Fruit fly (Drosophila melanogaster) whole organism, embryonic: ENCODE measurements around the gene CG31867.

ENCODE experiments used
- Asciz ChIP-seq: fragments of 200-800 bp; sonication (Bioruptor generic); optimal IDR thresholded peaks from 2 replicates; lab custom pipeline; 2017; ENCODE audit warnings: missing biosample characterization, mild to moderate bottlenecking, missing genetic modification characterization, missing genetic modification reagents
- CG10431 ChIP-seq: fragments of 200-800 bp; sonication (Bioruptor generic); optimal IDR thresholded peaks from 3 replicates; lab custom pipeline; 2018; ENCODE audit warnings: missing biosample characterization, mild to moderate bottlenecking, missing genetic modification characterization
- CG10543 ChIP-seq: fragments of 200-800 bp; sonication (Bioruptor generic); optimal IDR thresholded peaks from 3 replicates; lab custom pipeline; 2017; ENCODE audit warnings: missing biosample characterization, mild to moderate bottlenecking, missing genetic modification characterization, moderate library complexity
- CG10654 ChIP-seq: fragments of 200-800 bp; sonication (Bioruptor generic); optimal IDR thresholded peaks from 2 replicates; lab custom pipeline; 2016; ENCODE audit warnings: missing biosample characterization, missing genetic modification characterization
- CG11504 ChIP-seq: fragments of 200-800 bp; sonication (Bioruptor generic); optimal IDR thresholded peaks from 3 replicates; lab custom pipeline; 2019; ENCODE audit warnings: missing biosample characterization, mild to moderate bottlenecking, missing genetic modification characterization, moderate library complexity
- CG12659 ChIP-seq: fragments of 200-800 bp; sonication (Bioruptor generic); optimal IDR thresholded peaks from 3 replicates; lab custom pipeline; 2017; ENCODE audit warnings: mild to moderate bottlenecking, missing biosample characterization, missing genetic modification reagents, missing genetic modification characterization
- CG13287 ChIP-seq: fragments of 200-800 bp; sonication (Bioruptor generic); IDR thresholded peaks from 2 replicates; pipeline ENCODE4 v1.3.6; 2022; ENCODE audit warnings: missing biosample characterization, missing genetic modification characterization; ENCODE audit not compliant: partially characterized antibody
- CG14710 ChIP-seq: fragments of 200-800 bp; sonication (Bioruptor generic); optimal IDR thresholded peaks from 3 replicates; lab custom pipeline; 2019; ENCODE audit warnings: missing biosample characterization, mild to moderate bottlenecking, missing genetic modification characterization, moderate library complexity
- CG17359 ChIP-seq: fragments of 200-800 bp; sonication (Bioruptor generic); optimal IDR thresholded peaks from 3 replicates; lab custom pipeline; 2018; ENCODE audit warnings: missing biosample characterization, mild to moderate bottlenecking, missing genetic modification characterization, moderate library complexity
- CG2129 ChIP-seq: fragments of 200-800 bp; sonication (Bioruptor generic); IDR thresholded peaks from 2 replicates; pipeline ENCODE4 v1.3.6; 2022; ENCODE audit warnings: missing biosample characterization, missing genetic modification characterization; ENCODE audit not compliant: partially characterized antibody
- CG9215 ChIP-seq: fragments of 200-800 bp; sonication (Bioruptor generic); IDR thresholded peaks from 2 replicates; pipeline ENCODE4 v1.3.6; 2022; ENCODE audit warnings: missing biosample characterization, missing genetic modification characterization
- CG9609 ChIP-seq: fragments of 200-800 bp; sonication (Bioruptor generic); optimal IDR thresholded peaks from 3 replicates; lab custom pipeline; 2016; ENCODE audit warnings: missing biosample characterization, missing genetic modification characterization
- Dll ChIP-seq: fragments of 200-800 bp; sonication (Bioruptor generic); IDR thresholded peaks from 4 replicates; pipeline ENCODE4 v1.3.6; 2022; ENCODE audit warnings: missing biosample characterization, missing genetic modification characterization; ENCODE audit not compliant: partially characterized antibody
- Doc2 ChIP-seq: fragments of 200-800 bp; sonication (Bioruptor generic); IDR thresholded peaks from 2 replicates; pipeline ENCODE4 v1.3.6; 2022; ENCODE audit warnings: missing biosample characterization, missing genetic modification characterization
- Eip74EF ChIP-seq, 2 experiments: fragments of 200-800 bp in 1 of 2; fragments of >200 bp in 1 of 2; sonication (Bioruptor generic) in 1 of 2; optimal IDR thresholded peaks; 2 replicates each; lab custom pipeline; 2017 to 2019; ENCODE audit warnings: missing biosample characterization in 2 of 2, missing genetic modification characterization in 2 of 2, mild to moderate bottlenecking in 1 of 2, moderate library complexity in 1 of 2
- Gug ChIP-seq: fragments of 200-800 bp; sonication (Bioruptor generic); IDR thresholded peaks from 4 replicates; pipeline ENCODE4 v1.3.6; 2022; ENCODE audit warnings: missing biosample characterization, missing genetic modification characterization
- Hmx ChIP-seq: fragments of 200-800 bp; sonication (Bioruptor generic); optimal IDR thresholded peaks from 2 replicates; lab custom pipeline; 2016; ENCODE audit warnings: missing biosample characterization, missing genetic modification characterization
- Jarid2 ChIP-seq: fragments of 200-800 bp; sonication (Bioruptor generic); optimal IDR thresholded peaks from 3 replicates; lab custom pipeline; 2017; ENCODE audit warnings: mild to moderate bottlenecking, missing biosample characterization, missing genetic modification reagents, missing genetic modification characterization
- Kr ChIP-seq: fragments of 200-800 bp; sonication (Bioruptor generic); optimal IDR thresholded peaks from 2 replicates; lab custom pipeline; 2017; ENCODE audit warnings: missing biosample characterization, mild to moderate bottlenecking, missing genetic modification characterization
- Lim3 ChIP-seq: fragments of 200-800 bp; sonication (Bioruptor generic); IDR thresholded peaks from 2 replicates; pipeline ENCODE4 v1.3.6; 2022; ENCODE audit warnings: missing biosample characterization, missing genetic modification characterization
- NC2β ChIP-seq: fragments of 200-800 bp; sonication (Bioruptor generic); optimal IDR thresholded peaks from 2 replicates; lab custom pipeline; 2016; ENCODE audit warnings: missing biosample characterization, missing genetic modification characterization
- NK7.1 ChIP-seq: fragments of 200-800 bp; sonication (Bioruptor generic); optimal IDR thresholded peaks from 3 replicates; lab custom pipeline; 2016; ENCODE audit warnings: missing biosample characterization, missing genetic modification characterization
- NfI ChIP-seq: fragments of 200-800 bp; sonication (Bioruptor generic); optimal IDR thresholded peaks from 3 replicates; lab custom pipeline; 2018; ENCODE audit warnings: missing biosample characterization, mild to moderate bottlenecking, missing genetic modification characterization, moderate library complexity
- Optix ChIP-seq: fragments of 200-800 bp; sonication (Bioruptor generic); IDR thresholded peaks from 3 replicates; pipeline ENCODE4 v1.3.6; 2022; ENCODE audit warnings: missing biosample characterization, missing genetic modification characterization
- Rfx ChIP-seq: fragments of 200-800 bp; sonication (Bioruptor generic); IDR thresholded peaks from 2 replicates; pipeline ENCODE4 v1.3.6; 2022; ENCODE audit warnings: missing biosample characterization, missing genetic modification characterization
- Spps ChIP-seq: fragments of 200-800 bp; sonication (Bioruptor generic); optimal IDR thresholded peaks from 2 replicates; lab custom pipeline; 2018; ENCODE audit warnings: missing biosample characterization, mild to moderate bottlenecking, missing genetic modification characterization
- Tbp ChIP-seq: fragments of >200 bp; optimal IDR thresholded peaks from 2 replicates; lab custom pipeline; 2018; ENCODE audit warnings: missing biosample characterization, missing genetic modification characterization
- abd-A ChIP-seq: fragments of 200-800 bp; sonication (Bioruptor generic); optimal IDR thresholded peaks from 3 replicates; lab custom pipeline; 2019; ENCODE audit warnings: missing biosample characterization, mild to moderate bottlenecking, missing genetic modification characterization, moderate library complexity
- ac ChIP-seq: fragments of 200-800 bp; sonication (Bioruptor generic); optimal IDR thresholded peaks from 3 replicates; lab custom pipeline; 2017; ENCODE audit warnings: missing biosample characterization, mild to moderate bottlenecking, missing genetic modification characterization
- bsh ChIP-seq, 2 experiments: fragments of 200-800 bp; sonication (Bioruptor generic); optimal IDR thresholded peaks; 2 replicates each; lab custom pipeline; 2017 to 2018; ENCODE audit warnings: mild to moderate bottlenecking in 2 of 2, missing biosample characterization in 2 of 2, missing genetic modification characterization in 2 of 2, moderate library complexity in 1 of 2
- croc ChIP-seq: fragments of 200-800 bp; sonication (Bioruptor generic); conservative IDR thresholded peaks from 3 replicates; pipeline ENCODE4 v1.3.6; 2022; ENCODE audit warnings: missing biosample characterization, missing genetic modification characterization
- esg ChIP-seq: fragments of 200-800 bp; sonication (Bioruptor generic); conservative IDR thresholded peaks from 2 replicates; pipeline ENCODE4 v1.3.6; 2022; ENCODE audit warnings: missing biosample characterization, missing genetic modification characterization
- exex ChIP-seq: fragments of 200-800 bp; sonication (Bioruptor generic); optimal IDR thresholded peaks from 4 replicates; lab custom pipeline; 2018; ENCODE audit warnings: missing biosample characterization, mild to moderate bottlenecking, missing genetic modification characterization, moderate library complexity
- fu2 ChIP-seq: fragments of 200-800 bp; sonication (Bioruptor generic); optimal IDR thresholded peaks from 2 replicates; lab custom pipeline; 2016; ENCODE audit warnings: missing biosample characterization, missing genetic modification characterization
- ind ChIP-seq: fragments of 200-800 bp; sonication (Bioruptor generic); optimal IDR thresholded peaks from 3 replicates; lab custom pipeline; 2016; ENCODE audit warnings: missing biosample characterization, missing genetic modification characterization
- kni ChIP-seq: fragments of 200-800 bp; sonication (Bioruptor generic); optimal IDR thresholded peaks from 3 replicates; lab custom pipeline; 2017; ENCODE audit warnings: mild to moderate bottlenecking, missing biosample characterization, missing genetic modification reagents, missing genetic modification characterization
- lilli ChIP-seq: fragments of 200-800 bp; sonication (Bioruptor generic); optimal IDR thresholded peaks from 3 replicates; lab custom pipeline; 2016; ENCODE audit warnings: missing biosample characterization, missing genetic modification characterization
- org-1 ChIP-seq: fragments of 200-800 bp; sonication (Bioruptor generic); optimal IDR thresholded peaks from 2 replicates; lab custom pipeline; 2017; ENCODE audit warnings: missing biosample characterization, missing genetic modification characterization
- rib ChIP-seq: fragments of 200-800 bp; sonication (Bioruptor generic); IDR thresholded peaks from 2 replicates; pipeline ENCODE4 v1.3.6; 2022; ENCODE audit warnings: missing biosample characterization, missing genetic modification characterization
- ro ChIP-seq: fragments of 200-800 bp; sonication (Bioruptor generic); IDR thresholded peaks from 2 replicates; pipeline ENCODE4 v1.3.6; 2022; ENCODE audit warnings: missing biosample characterization, missing genetic modification characterization
- salm ChIP-seq: fragments of 200-800 bp; sonication (Bioruptor generic); optimal IDR thresholded peaks from 2 replicates; lab custom pipeline; 2018; ENCODE audit warnings: missing biosample characterization, mild to moderate bottlenecking, missing genetic modification characterization
- sd ChIP-seq: fragments of 200-800 bp; sonication (Bioruptor generic); optimal IDR thresholded peaks from 3 replicates; lab custom pipeline; 2018; ENCODE audit warnings: missing biosample characterization, mild to moderate bottlenecking, missing genetic modification characterization, moderate library complexity
- so ChIP-seq: fragments of 200-800 bp; sonication (Bioruptor generic); IDR thresholded peaks from 3 replicates; pipeline ENCODE4 v1.3.6; 2022; ENCODE audit warnings: missing biosample characterization, missing genetic modification characterization
- ssp ChIP-seq: fragments of 200-800 bp; sonication (Bioruptor generic); IDR thresholded peaks from 2 replicates; pipeline ENCODE4 v1.3.6; 2022; ENCODE audit warnings: missing biosample characterization, missing genetic modification characterization
- tio ChIP-seq: fragments of 200-800 bp; sonication (Bioruptor generic); optimal IDR thresholded peaks from 2 replicates; lab custom pipeline; 2017; ENCODE audit warnings: missing biosample characterization, missing genetic modification characterization, inconsistent platforms
- trh ChIP-seq: fragments of 200-800 bp; sonication (Bioruptor generic); optimal IDR thresholded peaks from 2 replicates; lab custom pipeline; 2016; ENCODE audit warnings: missing biosample characterization, missing genetic modification characterization
- unc-4 ChIP-seq: fragments of 200-800 bp; sonication (Bioruptor generic); IDR thresholded peaks from 2 replicates; pipeline ENCODE4 v1.3.6; 2022; ENCODE audit warnings: missing biosample characterization, missing genetic modification characterization; ENCODE audit not compliant: partially characterized antibody
- vvl ChIP-seq: fragments of 200-800 bp; sonication (Bioruptor generic); IDR thresholded peaks from 2 replicates; pipeline ENCODE4 v1.3.6; 2022; ENCODE audit warnings: missing biosample characterization, missing genetic modification characterization
- zfh2 ChIP-seq: fragments of 200-800 bp; sonication (Bioruptor generic); optimal IDR thresholded peaks from 2 replicates; lab custom pipeline; 2016; ENCODE audit warnings: missing biosample characterization, missing genetic modification characterization

CG31867 gene

dm6 chr2L:11168684-11169549 is 23.7 kb upstream of the CG31867 start (continued):
- TF ChIP-seq Dll: no peak
- no peak for TF ChIP-seq zfh2 (GFP tag; lab: Kevin White, UChicago)
- 0 out of 3 replicates have a peak, but pooled peaks have one; percentile 28 for TF ChIP-seq Optix
- TF ChIP-seq Doc2: no peak
- no peak for TF ChIP-seq CG2129
- no peak for TF ChIP-seq esg (GFP tag; lab: Robert Waterston, UW)
- 0 out of 3 replicates have a peak, but pooled peaks have one; percentile 20 for TF ChIP-seq so (GFP tag; lab: Robert Waterston, UW)
- TF ChIP-seq ssp (GFP tag; lab: Robert Waterston, UW): no peak
- no peak for TF ChIP-seq Gug (GFP tag; lab: Robert Waterston, UW)
- TF ChIP-seq unc-4 (GFP tag; lab: Robert Waterston, UW): no peak
- TF ChIP-seq CG10654 (GFP tag; lab: Kevin White, UChicago): no peak
- TF ChIP-seq CG10431 (GFP tag; lab: Kevin White, UChicago): no peak
- no peak for TF ChIP-seq tio (GFP tag; lab: Kevin White, UChicago)
- TF ChIP-seq Hmx: no peak
- TF ChIP-seq salm (tag; lab: Kevin White, UChicago): no peak
- no peak for TF ChIP-seq rib (GFP tag; lab: Robert Waterston, UW)
- TF ChIP-seq ind (GFP tag; lab: Kevin White, UChicago): no peak
- TF ChIP-seq Asciz (GFP tag; lab: Kevin White, UChicago): no peak
- no peak for TF ChIP-seq CG9215 (GFP tag; lab: Robert Waterston, UW)
- no peak for TF ChIP-seq CG13287 (GFP tag; lab: Robert Waterston, UW)
- TF ChIP-seq trh (GFP tag; lab: Kevin White, UChicago): no peak
- TF ChIP-seq CG12659: no peak
- no peak for TF ChIP-seq Eip74EF (GFP tag; optimal IDR thresholded peaks at IDR 0.05; lab: Kevin White, UChicago)
- no peak for TF ChIP-seq Rfx (GFP tag; lab: Robert Waterston, UW)
- no peak for TF ChIP-seq exex (tag; lab: Kevin White, UChicago)
- TF ChIP-seq NC2β (GFP tag; lab: Kevin White, UChicago): no peak
- TF ChIP-seq lilli (GFP tag; lab: Kevin White, UChicago): no peak
- TF ChIP-seq Tbp: no peak
- peak; percentile 0 for TF ChIP-seq sd (tag; lab: Kevin White, UChicago)
- TF ChIP-seq Lim3: no peak
- TF ChIP-seq NK7.1: no peak
- TF ChIP-seq Jarid2 (GFP tag; lab: Kevin White, UChicago): no peak
- TF ChIP-seq fu2 (GFP tag; lab: Kevin White, UChicago): no peak
- no peak for TF ChIP-seq ro (GFP tag; lab: Robert Waterston, UW)
- peak; percentile 43 for TF ChIP-seq abd-A (tag; lab: Kevin White, UChicago)
- peak; percentile 35; the same call in 1 of the 2 replicates for TF ChIP-seq vvl
- TF ChIP-seq bsh (GFP tag; optimal IDR thresholded peaks at IDR 0.05; lab: Kevin White, UChicago): no peak
- TF ChIP-seq org-1 (GFP tag; lab: Kevin White, UChicago): no peak
- no peak for TF ChIP-seq Spps (tag; lab: Kevin White, UChicago)
- no peak for TF ChIP-seq CG14710 (tag; lab: Kevin White, UChicago)
- no peak for TF ChIP-seq ac (GFP tag; lab: Kevin White, UChicago)
- TF ChIP-seq CG11504 (tag; lab: Kevin White, UChicago): no peak
- TF ChIP-seq CG9609: no peak
- TF ChIP-seq kni: no peak
- TF ChIP-seq CG17359 (tag; lab: Kevin White, UChicago): no peak
- no peak for TF ChIP-seq Kr (GFP tag; lab: Kevin White, UChicago)
- no peak for TF ChIP-seq NfI (GFP tag; lab: Kevin White, UChicago)
- peak; percentile 19 for TF ChIP-seq CG10543 (GFP tag; lab: Kevin White, UChicago)
- no peak for TF ChIP-seq croc (GFP tag; lab: Robert Waterston, UW)
